Fruit fly (Drosophila melanogaster) whole organism, prepupa: Measurements from ENCODE around the gene Cks30A.

Source experiments
- CG10631 ChIP-seq: fragments of 200-800 bp; sonication (Bioruptor generic); optimal IDR thresholded peaks from 2 replicates; lab custom pipeline; 2016; ENCODE audit warnings: missing biosample characterization, missing genetic modification characterization
- CG6854 ChIP-seq: fragments of 200-800 bp; sonication (Bioruptor generic); optimal IDR thresholded peaks from 2 replicates; lab custom pipeline; 2017; ENCODE audit warnings: missing biosample characterization, mild to moderate bottlenecking, missing genetic modification characterization
- CG8319 ChIP-seq: fragments of 200-800 bp; sonication (Bioruptor generic); optimal IDR thresholded peaks from 3 replicates; lab custom pipeline; 2016; ENCODE audit warnings: missing biosample characterization, missing genetic modification characterization
- Hr38 ChIP-seq: sonication (Bioruptor generic); optimal IDR thresholded peaks from 2 replicates; lab custom pipeline; 2016; ENCODE audit warnings: missing biosample characterization, missing genetic modification characterization
- Met ChIP-seq: fragments of 200-800 bp; sonication (Bioruptor generic); optimal IDR thresholded peaks from 3 replicates; lab custom pipeline; 2016; ENCODE audit warnings: missing biosample characterization, missing genetic modification characterization
- OdsH ChIP-seq: fragments of 200-800 bp; sonication (Bioruptor generic); optimal IDR thresholded peaks from 3 replicates; lab custom pipeline; 2016; ENCODE audit warnings: missing biosample characterization, missing genetic modification characterization
- Sox102F ChIP-seq: fragments of 200-800 bp; sonication (Bioruptor generic); optimal IDR thresholded peaks from 2 replicates; lab custom pipeline; 2016; ENCODE audit warnings: missing biosample characterization, mild to moderate bottlenecking, missing genetic modification characterization
- Sox14 ChIP-seq: fragments of 200-800 bp; sonication (Bioruptor generic); optimal IDR thresholded peaks from 3 replicates; lab custom pipeline; 2016; ENCODE audit warnings: missing biosample characterization, missing genetic modification characterization
- esn ChIP-seq: fragments of 200-800 bp; sonication (Bioruptor generic); optimal IDR thresholded peaks from 2 replicates; lab custom pipeline; 2016; ENCODE audit warnings: missing biosample characterization, mild to moderate bottlenecking, missing genetic modification characterization, moderate library complexity
- lz ChIP-seq: fragments of 200-800 bp; sonication (Bioruptor generic); optimal IDR thresholded peaks from 3 replicates; lab custom pipeline; 2016; ENCODE audit warnings: missing biosample characterization, missing genetic modification characterization
- pdm3 ChIP-seq: fragments of 200-800 bp; sonication (Bioruptor generic); optimal IDR thresholded peaks from 3 replicates; lab custom pipeline; 2016; ENCODE audit warnings: missing biosample characterization, missing genetic modification characterization

- TF ChIP-seq OdsH (GFP tag; lab: Kevin White, UChicago) (no peak), Met (GFP tag; lab: Kevin White, UChicago) (no peak), Sox102F (GFP tag; lab: Kevin White, UChicago) (no peak), lz (GFP tag; lab: Kevin White, UChicago) (no peak), CG6854 (no peak), CG8319 (GFP tag; lab: Kevin White, UChicago) (no peak), CG10631 (GFP tag; lab: Kevin White, UChicago) (no peak), pdm3 (GFP tag; lab: Kevin White, UChicago) (no peak), Hr38 (GFP tag; lab: Kevin White, UChicago) (no peak), esn (GFP tag; lab: Kevin White, UChicago) (no peak), Sox14 (GFP tag; lab: Kevin White, UChicago) (no peak)
Measured at dm6 chr2L:9338852-9339251, 8.3 kb downstream of the Cks30A start.
